Fruit fly (Drosophila melanogaster) ovary, adult (tissue): ENCODE data around the gene CG31921.
A peak's percentile ranks its signal among the peaks of the same experiment; 100 is the strongest.

Experiments used
- CG17801 ChIP-seq: fragments of 200-800 bp; optimal IDR thresholded peaks from 2 replicates; lab custom pipeline; 2019; ENCODE audit warnings: missing biosample characterization, mild to moderate bottlenecking, missing genetic modification characterization, moderate library complexity; ENCODE audit not compliant: partially characterized antibody

CG31921 gene

DNA sequence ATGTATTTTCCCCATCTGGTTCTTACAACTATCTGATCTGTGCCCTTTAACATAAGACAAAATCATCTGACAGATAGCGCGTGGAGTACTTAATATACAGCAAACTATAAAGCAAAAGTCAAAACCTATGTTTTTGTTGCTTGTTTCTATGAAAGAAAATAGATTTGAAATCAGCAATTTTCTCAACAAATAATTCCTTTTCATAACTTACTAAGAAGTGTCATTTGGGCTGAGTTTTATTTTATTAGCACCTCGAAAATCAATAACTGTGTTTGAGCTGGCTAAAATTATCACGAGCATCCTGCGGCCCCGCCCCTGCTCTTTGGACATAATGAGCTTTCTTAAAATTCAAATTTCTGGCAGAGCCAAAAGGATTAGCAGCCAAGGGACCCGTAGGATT lies at the start of gene CG31921:
TSS of gene CG31921 (minus strand) at position 101 of the 400 bp plus-strand sequence.
- no peak for TF ChIP-seq CG17801 (GFP tag; lab: Kevin White, UChicago)

- no peak for TF ChIP-seq CG17801 (GFP tag; lab: Kevin White, UChicago)
Measured at dm6 chr2L:378815-379440, 46.8 kb upstream of the CG31921 start.

DNA sequence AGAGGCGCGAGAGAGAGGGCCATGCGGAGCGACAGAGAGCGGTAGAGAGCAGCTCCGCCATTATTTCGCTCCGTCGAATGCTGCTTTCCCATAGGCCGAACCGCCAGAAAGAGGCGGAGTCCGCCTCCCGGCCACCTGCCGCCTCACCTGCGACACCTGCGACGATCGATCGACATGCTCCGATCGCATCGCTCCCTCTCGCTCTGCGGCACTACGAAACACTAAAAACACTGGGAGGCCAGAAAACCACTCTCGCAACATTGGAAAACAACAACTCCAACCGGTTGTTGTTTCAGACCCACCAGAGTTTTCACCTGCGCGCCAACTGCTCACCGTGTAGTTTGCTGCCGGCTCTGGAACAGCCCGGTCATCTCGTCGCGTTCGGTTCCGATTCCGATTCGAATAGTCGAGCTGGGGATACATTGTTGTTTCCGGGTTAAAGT lies 45.7 kb upstream of the CG31921 start, which contains the start of gene al:
TSS of gene al (plus strand) at position 333 of the 443 bp plus-strand sequence.
- no peak for TF ChIP-seq CG17801 (GFP tag; lab: Kevin White, UChicago)

DNA sequence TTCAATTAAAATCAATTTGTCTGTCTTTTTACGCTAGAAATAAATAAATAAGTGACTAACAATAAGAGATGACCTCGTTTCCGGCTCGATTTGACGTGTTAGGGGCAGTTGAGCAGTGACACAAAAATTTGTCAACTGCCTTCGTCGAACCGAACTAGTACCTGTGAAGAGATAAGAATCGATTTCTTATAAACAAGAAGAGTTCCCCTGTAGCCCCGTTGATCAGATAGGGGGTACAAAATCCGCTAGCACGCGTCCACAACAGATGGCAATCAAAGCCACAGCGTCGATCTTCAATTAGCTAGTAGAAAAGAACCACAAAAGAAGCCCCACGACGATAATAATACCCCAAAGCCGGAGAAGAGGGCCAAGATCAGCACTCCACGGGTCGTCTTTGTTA lies 39.6 kb upstream of the CG31921 start:
- no peak for TF ChIP-seq CG17801 (GFP tag; lab: Kevin White, UChicago)

DNA sequence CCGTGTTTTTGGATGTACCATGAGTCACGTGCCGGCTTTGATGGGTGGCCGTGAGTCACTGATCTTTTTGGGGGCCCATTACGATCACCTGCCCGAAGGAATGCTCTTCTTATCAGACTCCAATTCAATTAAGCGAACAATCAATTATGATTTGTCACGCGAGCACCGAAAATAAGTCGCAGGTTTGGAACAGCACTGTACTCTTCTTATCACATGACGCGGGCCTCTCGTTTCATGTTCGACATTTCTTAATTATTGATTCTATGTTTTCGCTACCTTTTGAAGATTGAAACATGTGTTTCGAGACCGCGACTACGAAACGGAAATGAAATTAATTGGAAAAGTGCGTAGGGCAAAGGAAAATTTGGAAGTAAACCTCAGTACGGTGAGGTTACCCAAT lies 37.7 kb upstream of the CG31921 start:
- TF ChIP-seq CG17801 (GFP tag; lab: Kevin White, UChicago), result no peak

dm6 chr2L:368398-369008 lies 36.4 kb upstream of the CG31921 start:
- no peak for TF ChIP-seq CG17801 (GFP tag; lab: Kevin White, UChicago)

DNA sequence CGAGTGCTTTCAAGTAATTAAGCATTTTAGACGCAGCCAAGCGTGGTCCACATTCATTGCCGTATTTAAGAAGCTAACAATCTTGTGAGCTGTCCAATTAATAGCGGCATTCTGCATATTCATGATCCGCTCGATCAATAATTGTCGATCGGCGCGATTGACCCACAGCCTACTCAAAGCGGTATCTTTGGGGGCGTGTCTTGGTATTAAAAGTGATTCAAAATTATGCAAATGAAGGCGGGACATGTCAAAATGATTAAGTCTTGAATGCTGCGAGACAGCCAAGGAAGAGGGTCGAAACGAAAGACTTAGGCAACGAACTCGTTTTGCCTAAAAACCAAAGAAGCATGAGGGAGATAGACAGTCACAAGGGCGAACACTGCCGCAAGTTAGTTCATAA lies 34.7 kb upstream of the CG31921 start:
- no peak for TF ChIP-seq CG17801 (GFP tag; lab: Kevin White, UChicago)

DNA sequence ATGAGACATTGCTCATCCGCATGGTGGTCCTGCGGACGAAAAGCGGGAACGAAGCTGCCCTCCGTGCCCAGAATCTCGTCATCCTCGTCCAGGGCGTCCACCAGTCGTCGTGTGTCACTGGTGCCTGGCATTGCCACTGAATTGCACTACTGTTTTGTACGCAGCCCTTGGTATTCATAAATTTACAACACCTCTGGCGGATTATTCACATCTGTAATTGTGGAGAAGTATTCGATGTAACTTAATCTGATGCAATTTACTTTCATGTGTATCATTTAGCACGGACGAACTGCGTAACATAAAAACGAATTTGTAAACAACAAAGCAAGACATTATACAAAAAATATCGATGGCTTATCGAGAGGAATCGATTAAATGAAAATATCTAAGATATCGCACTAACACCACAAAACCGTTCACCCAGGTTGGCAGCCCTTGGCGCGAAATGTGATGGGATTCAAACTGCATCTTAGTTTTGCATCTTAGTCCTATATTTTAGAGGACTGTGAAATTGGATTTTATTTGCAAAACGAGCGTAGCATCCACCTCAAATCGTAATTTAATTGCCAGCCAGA lies 25.5 kb upstream of the CG31921 start, which contains the start of gene Ent1:
TSS of gene Ent1 (minus strand) at position 319 of the 575 bp plus-strand sequence.
- peak; percentile 46 for TF ChIP-seq CG17801 (GFP tag; lab: Kevin White, UChicago)

- TF ChIP-seq CG17801 (GFP tag; lab: Kevin White, UChicago), result no peak
Measured at dm6 chr2L:356234-356633, 24.1 kb upstream of the CG31921 start.

dm6 chr2L:347604-348003 lies 15.5 kb upstream of the CG31921 start:
- TF ChIP-seq CG17801 (GFP tag; lab: Kevin White, UChicago), result no peak

DNA sequence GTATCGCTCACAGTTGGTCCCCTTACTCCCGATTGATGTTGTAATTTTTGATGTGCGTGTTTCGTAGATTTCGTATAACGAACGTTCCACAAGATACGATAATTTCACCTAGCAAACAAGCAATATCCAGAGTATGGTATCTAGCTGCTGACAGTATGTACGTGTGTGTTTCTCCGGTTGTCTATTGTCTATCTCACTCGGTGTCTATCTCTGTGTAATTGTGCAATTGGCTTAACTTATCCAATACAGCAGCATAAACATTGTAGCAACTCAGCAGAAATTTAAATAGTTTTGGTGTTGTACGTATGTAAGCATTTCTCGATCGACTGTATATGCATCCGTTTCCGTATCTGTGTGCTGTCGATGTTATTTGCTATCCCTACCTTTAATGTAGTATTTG lies 14.6 kb upstream of the CG31921 start:
- no peak for TF ChIP-seq CG17801 (GFP tag; lab: Kevin White, UChicago)

DNA sequence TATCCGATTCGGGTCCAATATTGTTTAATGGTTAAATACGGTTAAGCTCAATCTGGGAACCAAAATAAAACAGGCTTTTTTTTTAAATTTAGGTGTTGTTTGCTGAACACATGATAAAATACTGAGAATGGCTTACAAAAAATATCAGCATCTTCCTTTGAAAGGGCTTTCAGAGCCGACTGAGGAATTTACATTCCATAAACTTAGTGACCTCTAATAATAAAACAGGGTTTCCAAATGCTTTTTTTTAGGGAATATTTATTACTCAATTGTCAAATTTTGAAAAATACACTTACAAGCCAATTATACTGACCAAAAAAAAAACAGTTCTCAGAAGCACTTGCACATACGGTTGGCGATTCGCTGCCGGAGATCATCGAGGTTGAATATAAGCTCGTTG lies 2.5 kb downstream of the CG31921 start, which contains the start of gene CG43755:
TSS of gene CG43755 (minus strand) at position 101 of the 400 bp plus-strand sequence.
- TF ChIP-seq CG17801 (GFP tag; lab: Kevin White, UChicago), result no peak

DNA sequence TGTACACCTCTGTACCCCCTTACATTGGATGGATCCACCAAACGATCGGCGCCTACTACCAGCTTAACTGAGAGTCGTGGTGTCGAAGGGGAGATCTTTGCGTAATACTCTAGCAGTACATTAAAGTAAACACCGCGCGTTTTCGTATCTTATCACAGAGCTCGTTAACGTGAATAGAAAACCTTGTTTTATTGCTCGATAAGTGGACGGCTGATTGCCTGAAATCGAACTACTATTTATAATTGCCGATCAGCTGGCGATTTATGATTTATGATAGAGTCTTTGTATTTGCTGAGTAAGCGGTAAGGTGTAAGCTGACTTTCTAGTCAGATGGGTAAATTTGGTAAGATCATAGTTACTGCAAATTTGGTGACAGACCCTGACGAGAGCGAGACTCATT lies 9.2 kb downstream of the CG31921 start:
- no peak for TF ChIP-seq CG17801 (GFP tag; lab: Kevin White, UChicago)

- no peak for TF ChIP-seq CG17801 (GFP tag; lab: Kevin White, UChicago)
Measured at dm6 chr2L:321793-322192, 10.3 kb downstream of the CG31921 start, which contains the start of gene CG33127. TSS of gene CG33127 (plus strand) at chr2L:322101.

DNA sequence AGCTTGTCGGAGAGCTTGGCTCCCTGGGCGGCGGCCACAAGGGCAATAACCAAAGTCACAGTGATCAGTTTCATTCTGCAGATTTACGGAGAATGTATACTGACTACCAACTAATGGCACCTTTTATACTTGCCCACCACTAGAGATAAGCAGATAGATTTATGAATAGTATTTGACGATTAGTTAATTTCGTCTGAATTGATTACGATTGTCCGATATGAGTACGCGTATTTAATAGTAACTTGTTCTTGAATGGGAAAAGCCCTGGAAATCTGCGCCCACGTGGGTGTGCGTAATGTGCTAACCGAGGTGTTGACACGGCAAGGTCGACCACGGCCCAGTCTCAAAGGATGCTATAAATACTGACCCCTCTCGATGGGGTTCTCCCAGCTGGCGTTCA lies 11.0 kb downstream of the CG31921 start, which contains the start of gene CG11911:
TSS of gene CG11911 (minus strand) at position 101 of the 400 bp plus-strand sequence.
- TF ChIP-seq CG17801 (GFP tag; lab: Kevin White, UChicago), result no peak
